Fruit fly (Drosophila melanogaster): ENCODE results near the gene CG9302.

CG9302 gene

dm6 chr2L:13332736-13333135 lies 45.6 kb downstream of the CG9302 start:
- TF ChIP-seq N (GFP tag; optimal IDR thresholded peaks at IDR 0.05) (no peak), br (GFP tag; optimal IDR thresholded peaks at IDR 0.05) (no peak), tai (GFP tag; optimal IDR thresholded peaks at IDR 0.05) (no peak), Jra (GFP tag; optimal IDR thresholded peaks at IDR 0.05) (no peak), CrebA (GFP tag; optimal IDR thresholded peaks at IDR 0.05; ENCODE audit: borderline replicate concordance) (no peak), woc (GFP tag; optimal IDR thresholded peaks at IDR 0.05) (no peak), HLH106 (tag; optimal IDR thresholded peaks at IDR 0.05) (no peak)

- TF ChIP-seq Rel (GFP tag; optimal IDR thresholded peaks at IDR 0.05) (no peak), Rel (tag; optimal IDR thresholded peaks at IDR 0.05) (no peak), Dif (GFP tag; optimal IDR thresholded peaks at IDR 0.05; ENCODE audit: partially characterized antibody) (peak; percentile 2)
Measured at dm6 chr2L:13331868-13332544, 46.3 kb downstream of the CG9302 start.

dm6 chr2L:13331021-13331420 lies 47.3 kb downstream of the CG9302 start, which contains the start of gene hbt:
TSS of gene hbt (minus strand) at chr2L:13331121.
- TF ChIP-seq dl (GFP tag; optimal IDR thresholded peaks at IDR 0.05; ENCODE audit: insufficient read depth in 1 of 2, partially characterized antibody in 2 of 2), result no peak
